Fruit fly (Drosophila melanogaster) whole organism, pupa: Measurements from ENCODE around the gene Tcs3.

Source experiments
- CG12605 ChIP-seq: fragments of 200-800 bp; sonication (Bioruptor generic); IDR thresholded peaks from 2 replicates; pipeline ENCODE4 v1.3.6; 2022; ENCODE audit warnings: missing biosample characterization, missing genetic modification characterization
- CG15710 ChIP-seq: fragments of 200-800 bp; sonication (Bioruptor generic); optimal IDR thresholded peaks from 2 replicates; lab custom pipeline; 2018; ENCODE audit warnings: missing biosample characterization, mild to moderate bottlenecking, missing genetic modification characterization, moderate library complexity
- CG17806 ChIP-seq: fragments of 200-800 bp; sonication (Bioruptor generic); optimal IDR thresholded peaks from 2 replicates; lab custom pipeline; 2018; ENCODE audit warnings: missing biosample characterization, mild to moderate bottlenecking, missing genetic modification characterization, moderate library complexity
- CG8159 ChIP-seq: fragments of 200-800 bp; sonication (Bioruptor generic); optimal IDR thresholded peaks from 3 replicates; lab custom pipeline; 2018; ENCODE audit warnings: missing biosample characterization, mild to moderate bottlenecking, missing genetic modification characterization, moderate library complexity
- D1 ChIP-seq: fragments of 200-800 bp; sonication (Bioruptor generic); optimal IDR thresholded peaks from 2 replicates; lab custom pipeline; 2018; ENCODE audit warnings: missing biosample characterization, mild to moderate bottlenecking, missing genetic modification characterization, moderate library complexity
- EcR ChIP-seq: fragments of 200-800 bp; sonication (Bioruptor generic); optimal IDR thresholded peaks from 3 replicates; lab custom pipeline; 2019; ENCODE audit warnings: missing biosample characterization, missing genetic modification characterization, mild to moderate bottlenecking, moderate library complexity, missing genetic modification reagents
- Ets98B ChIP-seq: fragments of 200-800 bp; sonication (Bioruptor generic); IDR thresholded peaks from 2 replicates; pipeline ENCODE4 v1.3.6; 2022; ENCODE audit warnings: missing biosample characterization, missing genetic modification characterization
- Pif1A ChIP-seq: fragments of 200-800 bp; sonication (Bioruptor generic); optimal IDR thresholded peaks from 3 replicates; lab custom pipeline; 2016; ENCODE audit warnings: missing biosample characterization, missing genetic modification characterization
- gl ChIP-seq: fragments of 200-800 bp; sonication (Bioruptor generic); optimal IDR thresholded peaks from 2 replicates; lab custom pipeline; 2018; ENCODE audit warnings: missing biosample characterization, mild to moderate bottlenecking, missing genetic modification characterization
- rn ChIP-seq: fragments of 200-800 bp; sonication (Bioruptor generic); IDR thresholded peaks from 2 replicates; pipeline ENCODE4 v1.3.6; 2022; ENCODE audit warnings: missing biosample characterization, missing genetic modification characterization

DNA sequence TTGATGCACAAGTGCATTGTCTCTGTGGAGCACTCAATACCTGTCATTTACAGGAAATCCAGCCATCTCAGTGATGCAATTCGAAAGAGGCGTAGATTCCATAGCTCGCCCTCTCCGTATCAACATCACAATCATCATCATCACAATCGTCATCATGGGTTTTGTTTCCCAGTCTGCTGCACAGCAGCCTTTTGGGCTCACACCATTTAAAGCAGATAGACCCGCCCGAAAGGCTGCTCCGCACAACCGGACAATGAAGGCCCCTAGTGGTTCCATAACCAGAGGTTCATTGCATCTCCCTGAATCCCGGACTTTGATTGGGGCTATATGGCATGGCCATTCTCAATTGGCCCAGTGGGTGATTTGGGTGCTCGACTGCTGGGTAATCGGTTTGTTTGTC, 16.9 kb upstream of the Tcs3 start:
- TF ChIP-seq gl (tag; lab: Kevin White, UChicago) (no peak), Pif1A (GFP tag; lab: Kevin White, UChicago) (no peak), EcR (GFP tag; lab: Kevin White, UChicago) (peak; percentile 25), CG8159 (tag; lab: Kevin White, UChicago) (no peak), CG17806 (tag; lab: Kevin White, UChicago) (no peak), CG15710 (tag; lab: Kevin White, UChicago) (no peak), D1 (no peak), rn (GFP tag; lab: Robert Waterston, UW) (no peak), CG12605 (GFP tag; lab: Robert Waterston, UW) (no peak), Ets98B (GFP tag; lab: Robert Waterston, UW) (no peak)
